Worm (Caenorhabditis elegans) whole organism, midembryonic: ENCODE data around the gene F41B4.1.

Experiments
- T22C8.4 ChIP-seq: fragments of 200-800 bp; sonication (Bioruptor generic); IDR thresholded peaks from 2 replicates; pipeline ENCODE4 v1.3.6; 2022; ENCODE audit warnings: missing genetic modification characterization, missing compliant biosample characterization
- cog-1 ChIP-seq: sonication (generic microtip); optimal IDR thresholded peaks from 2 replicates; lab custom pipeline; 2016; ENCODE audit warnings: missing genetic modification characterization, missing compliant biosample characterization
- flt-1 ChIP-seq: fragments of 200-800 bp; sonication (Bioruptor generic); IDR thresholded peaks from 2 replicates; pipeline ENCODE4 v1.3.6; 2022; ENCODE audit warnings: missing genetic modification characterization, missing compliant biosample characterization
- klf-2 ChIP-seq: fragments of 200-800 bp; sonication (Bioruptor generic); conservative IDR thresholded peaks from 2 replicates; pipeline ENCODE4 v1.3.6; 2022; ENCODE audit warnings: missing genetic modification reagents, missing genetic modification characterization, missing compliant biosample characterization
- med-1 ChIP-seq: sonication (generic microtip); optimal IDR thresholded peaks from 2 replicates; lab custom pipeline; 2017; ENCODE audit warnings: missing genetic modification characterization, mild to moderate bottlenecking, missing compliant biosample characterization, antibody characterized with exemption, missing genetic modification reagents; ENCODE audit not compliant: insufficient read depth
- ref-1 ChIP-seq: fragments of 200-800 bp; sonication (Bioruptor generic); conservative IDR thresholded peaks from 2 replicates; pipeline ENCODE4 v1.3.6; 2022; ENCODE audit warnings: missing genetic modification reagents, missing genetic modification characterization, missing compliant biosample characterization
- tab-1 ChIP-seq: fragments of 200-800 bp; sonication (Bioruptor generic); IDR thresholded peaks from 2 replicates; pipeline ENCODE4 v1.3.6; 2022; ENCODE audit warnings: missing genetic modification characterization, missing compliant biosample characterization
- ztf-23 ChIP-seq: fragments of 200-800 bp; sonication (Bioruptor generic); IDR thresholded peaks from 2 replicates; pipeline ENCODE4 v1.3.6; 2022; ENCODE audit warnings: missing genetic modification reagents, missing genetic modification characterization, missing compliant biosample characterization
- ztf-29 ChIP-seq: fragments of 200-800 bp; sonication (Bioruptor generic); IDR thresholded peaks from 2 replicates; pipeline ENCODE4 v1.3.6; 2022; ENCODE audit warnings: missing genetic modification reagents, missing genetic modification characterization, missing compliant biosample characterization

ce11 chrX:6867707-6868106 is 42.0 kb upstream of the F41B4.1 start:
- TF ChIP-seq ref-1 (GFP tag; lab: Robert Waterston, UW) (no peak; the same call in 1 of the 2 replicates), tab-1 (GFP tag; lab: Robert Waterston, UW) (peak; percentile 69; the same call in 1 of the 2 replicates), cog-1 (tag; lab: Kevin White, UChicago) (peak; percentile 37), klf-2 (GFP tag; lab: Robert Waterston, UW) (0 out of 2 replicates have a peak, but pooled peaks have one; percentile 38), T22C8.4 (GFP tag; lab: Robert Waterston, UW) (no peak), flt-1 (GFP tag; lab: Robert Waterston, UW) (no peak; the same call in 1 of the 2 replicates), ztf-23 (GFP tag; lab: Robert Waterston, UW) (0 out of 2 replicates have a peak, but pooled peaks have one; percentile 63), med-1 (no peak), ztf-29 (GFP tag; lab: Robert Waterston, UW) (peak; percentile 20; the same call in 1 of the 2 replicates)
